Fruit fly (Drosophila melanogaster) whole organism, embryonic: Measurements from ENCODE around the gene pbl.

ENCODE experiments used
- CG11723 ChIP-seq: fragments of 200-800 bp; sonication (Bioruptor generic); optimal IDR thresholded peaks from 2 replicates; lab custom pipeline; 2017; ENCODE audit warnings: missing biosample characterization, mild to moderate bottlenecking, missing genetic modification characterization
- CG13287 ChIP-seq: fragments of 200-800 bp; sonication (Bioruptor generic); IDR thresholded peaks from 2 replicates; pipeline ENCODE4 v1.3.6; 2022; ENCODE audit warnings: missing biosample characterization, missing genetic modification characterization; ENCODE audit not compliant: partially characterized antibody
- Hmr ChIP-seq: fragments of 200-800 bp; sonication (Bioruptor generic); optimal IDR thresholded peaks from 3 replicates; lab custom pipeline; 2017; ENCODE audit warnings: mild to moderate bottlenecking, missing biosample characterization, missing genetic modification reagents, missing genetic modification characterization
- Mad ChIP-seq: fragments of 200-800 bp; sonication (Bioruptor generic); optimal IDR thresholded peaks from 2 replicates; lab custom pipeline; 2016; ENCODE audit warnings: missing biosample characterization, missing genetic modification characterization
- Ssrp ChIP-seq: fragments of 200-800 bp; sonication (Bioruptor generic); optimal IDR thresholded peaks from 2 replicates; lab custom pipeline; 2018; ENCODE audit warnings: missing biosample characterization, mild to moderate bottlenecking, missing genetic modification characterization, moderate library complexity
- seq ChIP-seq: fragments of 200-800 bp; sonication (Bioruptor generic); IDR thresholded peaks from 2 replicates; pipeline ENCODE4 v1.3.6; 2022; ENCODE audit warnings: missing biosample characterization, missing genetic modification characterization
- sug ChIP-seq: fragments of 200-800 bp; optimal IDR thresholded peaks from 2 replicates; lab custom pipeline; 2019; ENCODE audit warnings: missing biosample characterization, mild to moderate bottlenecking, missing genetic modification characterization, moderate library complexity
- usp ChIP-seq: fragments of >200 bp; optimal IDR thresholded peaks from 2 replicates; lab custom pipeline; 2017; ENCODE audit warnings: missing biosample characterization, missing genetic modification characterization
- vfl ChIP-seq: fragments of 200-800 bp; sonication (Bioruptor generic); optimal IDR thresholded peaks from 2 replicates; lab custom pipeline; 2016; ENCODE audit warnings: missing biosample characterization, missing genetic modification characterization

DNA sequence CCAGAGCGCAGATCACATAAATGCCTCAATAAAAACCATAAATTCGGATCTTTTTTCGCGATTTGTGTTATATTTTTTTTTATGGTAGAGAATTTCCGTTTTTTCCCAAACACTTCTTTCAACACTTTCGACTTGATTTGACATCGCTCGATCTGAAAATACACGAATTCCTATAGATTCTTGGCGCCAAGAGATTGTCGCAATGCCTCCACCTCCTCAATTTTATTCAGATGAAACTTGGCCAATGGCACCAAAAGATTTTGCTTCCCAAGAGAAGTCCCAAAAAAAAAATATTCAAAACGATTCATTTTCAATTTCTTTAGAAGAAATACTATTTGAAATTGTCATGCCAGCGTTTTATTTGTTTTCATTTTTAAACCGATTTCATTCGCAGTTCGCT is 7.2 kb downstream of the pbl start:
- TF ChIP-seq usp (GFP tag; lab: Kevin White, UChicago) (no peak), CG13287 (no peak), sug (no peak), Hmr (GFP tag; lab: Kevin White, UChicago) (no peak), Mad (no peak), Ssrp (tag; lab: Kevin White, UChicago) (no peak), seq (GFP tag; lab: Robert Waterston, UW) (no peak), vfl (GFP tag; lab: Kevin White, UChicago) (no peak), CG11723 (GFP tag; lab: Kevin White, UChicago) (no peak)
